Worm (Caenorhabditis elegans) whole organism, young adult: ENCODE data around the gene F37H8.5.

Experiments
- B0035.1 ChIP-seq: sonication (generic microtip); optimal IDR thresholded peaks from 2 replicates; lab custom pipeline; 2016; ENCODE audit warnings: missing genetic modification characterization, mild to moderate bottlenecking, missing compliant biosample characterization, missing genotype, missing genetic modification reagents
- ceh-58 ChIP-seq: fragments of 200-800 bp; sonication (Bioruptor generic); IDR thresholded peaks from 2 replicates; pipeline ENCODE4 v1.3.6; 2022; ENCODE audit warnings: missing genetic modification characterization, missing compliant biosample characterization
- chd-7 ChIP-seq: sonication (generic microtip); optimal IDR thresholded peaks from 2 replicates; lab custom pipeline; 2016; ENCODE audit warnings: mild to moderate bottlenecking, missing genetic modification characterization, moderate library complexity, missing compliant biosample characterization
- snpc-1.3 ChIP-seq: sonication (generic microtip); optimal IDR thresholded peaks from 2 replicates; lab custom pipeline; 2017; ENCODE audit warnings: missing genetic modification characterization, mild to moderate bottlenecking, missing compliant biosample characterization, antibody characterized with exemption, moderate library complexity, missing genotype, missing genetic modification reagents; ENCODE audit not compliant: insufficient read depth
- snpc-4 ChIP-seq, 5 experiments: fragments of 150-350 bp in 1 of 5; sonication (generic microtip) in 4 of 5; optimal IDR thresholded peaks; 2 replicates each; lab custom pipeline; 2014 to 2018; ENCODE audit warnings: missing genetic modification characterization in 5 of 5, missing biosample characterization in 3 of 5, antibody characterized with exemption in 2 of 5, mild to moderate bottlenecking in 2 of 5, missing compliant biosample characterization in 2 of 5, missing genotype in 2 of 5, moderate library complexity in 2 of 5, missing genetic modification reagents in 1 of 5
- ztf-18 ChIP-seq: sonication (generic microtip); optimal IDR thresholded peaks from 2 replicates; lab custom pipeline; 2016; ENCODE audit warnings: missing genotype, mild to moderate bottlenecking, missing genetic modification characterization, missing compliant biosample characterization

DNA sequence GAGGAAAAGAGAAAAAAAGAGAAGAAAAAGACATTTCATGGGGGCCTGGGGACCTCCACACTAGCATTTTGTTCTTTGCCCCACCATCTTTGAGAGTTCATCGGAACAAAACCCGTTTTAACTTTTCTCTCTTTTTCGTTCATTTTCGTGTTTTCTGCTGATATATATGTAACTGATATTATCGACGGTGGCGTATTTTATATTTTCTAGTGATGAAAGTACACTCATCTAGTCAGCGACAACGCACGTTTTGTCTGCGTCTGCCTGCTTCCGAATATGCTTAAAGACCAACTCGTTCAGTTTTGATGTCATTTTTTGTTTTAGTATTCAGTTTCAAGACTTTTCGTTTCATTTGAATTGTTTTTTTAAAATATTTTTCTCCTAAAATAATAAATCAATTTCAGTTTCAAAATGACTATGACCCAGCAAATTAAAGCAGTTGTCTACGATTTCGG, 6.7 kb upstream of the F37H8.5 start, which contains the start of gene bigr-1:
- TF ChIP-seq snpc-4 (GFP tag; optimal IDR thresholded peaks at IDR 0.05; lab: Kevin White, UChicago) (no peak), snpc-4 (tag; optimal IDR thresholded peaks at IDR 0.05; lab: Kevin White, UChicago) (no peak), B0035.1 (tag; lab: Kevin White, UChicago) (no peak), chd-7 (tag; lab: Kevin White, UChicago) (no peak), snpc-1.3 (tag; lab: Kevin White, UChicago) (no peak), ztf-18 (tag; lab: Kevin White, UChicago) (no peak), ceh-58 (GFP tag; lab: Robert Waterston, UW) (no peak)
